Worm (Caenorhabditis elegans) whole organism, mixed stage, embryonic: ENCODE data around the gene F13D12.3.

Source experiments
- elt-3 ChIP-seq: fragments of 150-350 bp; optimal IDR thresholded peaks from 2 replicates; lab custom pipeline; 2014; ENCODE audit warnings: missing biosample characterization, missing genetic modification characterization
- lsy-2 ChIP-seq: fragments of 150-350 bp; optimal IDR thresholded peaks from 2 replicates; lab custom pipeline; 2014; ENCODE audit warnings: missing biosample characterization, missing genetic modification characterization
- nhr-12 ChIP-seq: fragments of 150-350 bp; optimal IDR thresholded peaks from 2 replicates; lab custom pipeline; 2014; ENCODE audit warnings: missing biosample characterization, missing genetic modification characterization

DNA sequence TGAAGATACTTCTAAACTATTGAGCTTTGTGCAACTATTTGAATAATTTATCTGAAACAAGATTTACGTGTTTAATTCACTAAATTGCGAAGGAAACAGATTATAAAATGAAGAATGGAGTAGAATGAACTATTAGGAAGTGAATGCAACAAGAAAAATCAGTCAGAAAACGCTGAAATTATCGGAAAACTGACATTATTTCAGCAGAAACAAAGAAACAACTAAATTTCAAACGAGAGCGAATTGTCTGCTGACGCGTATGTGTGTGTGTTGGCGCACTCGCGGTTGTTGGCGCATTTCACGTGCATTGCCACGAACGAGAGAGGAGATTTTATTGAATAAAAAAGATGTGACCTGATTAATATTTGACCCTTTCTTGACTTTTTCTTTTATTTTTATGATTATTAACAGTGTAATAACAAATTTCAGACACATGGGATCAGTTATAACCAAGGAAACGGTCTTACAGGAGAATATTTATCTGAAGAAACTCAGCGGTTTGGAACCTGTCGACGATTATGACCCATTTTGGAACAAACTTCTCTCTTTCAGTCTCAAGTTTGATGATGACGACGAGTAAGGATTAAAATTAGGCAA, 44.2 kb upstream of the F13D12.3 start, which contains the start of the genes trr-1 and C47D12.2:
- no peak for TF ChIP-seq lsy-2 (tag; lab: Kevin White, UChicago)
- TF ChIP-seq elt-3 (tag; lab: Kevin White, UChicago): no peak
- no peak for TF ChIP-seq nhr-12 (tag; lab: Kevin White, UChicago)
